ENCODE assay signal across 2 fruit fly cellular contexts in the genomic region with DNA sequence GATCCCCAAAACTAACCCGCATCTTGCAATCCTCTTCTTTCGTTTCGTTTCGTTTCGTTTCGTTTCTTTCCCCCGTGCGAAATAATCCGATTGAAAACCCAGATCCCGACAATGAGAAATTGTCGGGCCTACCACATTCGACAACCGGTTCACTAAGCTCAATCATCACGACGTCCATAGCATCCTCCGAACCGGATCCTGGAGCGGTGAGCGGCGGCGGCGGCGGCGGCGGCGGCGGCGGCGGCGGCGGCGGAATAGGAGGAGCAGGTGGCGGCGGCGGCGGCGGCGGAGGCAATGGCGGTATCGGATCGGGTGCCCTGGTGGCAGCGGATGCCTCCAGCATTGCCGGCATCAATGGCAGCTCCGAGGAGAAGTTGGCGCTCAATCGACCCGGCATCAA.
TF ChIP-seq lines count a peak whose summit lies in the region.

No protein-coding gene starts in this region.

- TF ChIP-seq CTCF in whole organism, embryonic (GFP tag; optimal IDR thresholded peaks at IDR 0.05; lab: Kevin White, UChicago): no peak

TF ChIP-seq in whole organism, embryonic, 481 proteins besides CTCF, POLR2A, EP300 and RAD21:
- no peak for TF ChIP-seq ssp (GFP tag; IDR thresholded peaks at IDR 0.05; lab: Robert Waterston, UW)
- peak; percentile 51 for TF ChIP-seq Ets65A (GFP tag; lab: Kevin White, UChicago)
- TF ChIP-seq Hr39 (optimal IDR thresholded peaks at IDR 0.05; lab: Kevin White, UChicago): peak; percentile 7

TF ChIP-seq in whole organism, pupa, 21 proteins besides CTCF, POLR2A, EP300 and RAD21:
- TF ChIP-seq Pif1B (GFP tag; optimal IDR thresholded peaks at IDR 0.05; lab: Kevin White, UChicago) (no peak), CG13204 (GFP tag; optimal IDR thresholded peaks at IDR 0.05; lab: Kevin White, UChicago) (peak; percentile 72)
